Fruit fly (Drosophila melanogaster) whole organism: ENCODE measurements around the gene Tis11.

Source experiments
- CG8478 ChIP-seq: fragments of >200 bp; optimal IDR thresholded peaks from 2 replicates; lab custom pipeline; 2018; ENCODE audit warnings: inconsistent platforms
- Dll ChIP-seq: fragments of >200 bp; optimal IDR thresholded peaks from 2 replicates; lab custom pipeline; 2017
- EcR ChIP-seq, 2 experiments: fragments of >200 bp; optimal IDR thresholded peaks; 2 replicates each; lab custom pipeline; 2017; ENCODE audit warnings: missing biosample characterization in 2 of 2, missing genetic modification characterization in 2 of 2, missing genetic modification reagents in 2 of 2
- pan ChIP-seq: fragments of >200 bp; optimal IDR thresholded peaks from 2 replicates; lab custom pipeline; 2017
- psq ChIP-seq: fragments of >200 bp; optimal IDR thresholded peaks from 2 replicates; lab custom pipeline; 2017
- usp ChIP-seq: fragments of >200 bp; optimal IDR thresholded peaks from 2 replicates; lab custom pipeline; 2017; ENCODE audit warnings: missing biosample characterization, missing genetic modification characterization, mixed read lengths

Gene Tis11

DNA sequence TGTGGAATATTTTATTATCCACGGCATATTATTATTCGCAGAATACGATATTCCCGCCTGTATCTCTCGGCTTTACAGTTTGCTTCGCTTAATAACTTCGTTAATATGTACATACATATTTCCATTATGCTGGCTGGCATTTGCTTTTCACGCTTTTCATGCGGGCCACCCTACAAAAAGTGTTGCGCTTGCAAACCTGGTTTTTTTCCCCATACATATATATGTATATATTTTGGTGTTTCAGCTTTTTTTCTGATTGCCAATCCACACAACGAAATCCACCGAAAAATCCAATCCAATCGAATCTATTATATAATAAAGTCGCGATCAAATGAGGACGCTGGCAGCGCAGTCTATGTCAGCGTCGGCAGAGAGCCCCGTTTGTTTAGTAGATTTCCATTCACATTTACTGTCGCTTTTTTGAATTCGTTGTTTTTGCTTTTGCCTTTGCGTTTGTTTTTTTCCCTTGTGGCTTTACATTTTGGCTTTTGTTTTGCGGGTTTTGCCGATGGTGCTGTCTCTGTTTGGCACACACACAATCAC, 6.7 kb downstream of the Tis11 start:
- TF ChIP-seq EcR (GFP tag; optimal IDR thresholded peaks at IDR 0.05; lab: Kevin White, UChicago) (no peak), CG8478 (no peak), usp (GFP tag; lab: Kevin White, UChicago) (no peak), psq (lab: Kevin White, UChicago) (no peak), pan (lab: Kevin White, UChicago) (no peak), Dll (lab: Kevin White, UChicago) (no peak)

DNA sequence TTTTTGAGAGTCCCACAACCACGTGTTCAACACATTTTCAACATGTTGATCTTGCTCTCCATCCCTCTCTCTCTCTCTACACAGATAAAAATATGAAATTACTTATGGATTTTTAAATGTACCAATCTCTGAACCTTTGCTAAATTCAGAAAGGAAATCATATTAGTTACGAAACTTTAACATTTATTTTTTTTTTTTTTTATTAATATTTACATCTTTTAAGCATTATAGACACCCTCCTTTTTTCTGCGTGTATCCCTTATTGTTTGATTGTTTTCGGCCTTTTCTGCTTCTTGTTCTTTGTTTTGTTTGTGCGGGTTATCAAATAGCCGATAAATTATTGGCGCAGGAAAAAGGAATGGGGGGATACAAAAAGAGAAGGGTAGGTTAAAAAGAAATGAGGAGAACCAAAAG, 7.3 kb downstream of the Tis11 start:
- no peak for TF ChIP-seq EcR (GFP tag; optimal IDR thresholded peaks at IDR 0.05; lab: Kevin White, UChicago)
- no peak for TF ChIP-seq psq (lab: Kevin White, UChicago)
- TF ChIP-seq CG8478, result no peak
- TF ChIP-seq usp (GFP tag; lab: Kevin White, UChicago), result no peak

DNA sequence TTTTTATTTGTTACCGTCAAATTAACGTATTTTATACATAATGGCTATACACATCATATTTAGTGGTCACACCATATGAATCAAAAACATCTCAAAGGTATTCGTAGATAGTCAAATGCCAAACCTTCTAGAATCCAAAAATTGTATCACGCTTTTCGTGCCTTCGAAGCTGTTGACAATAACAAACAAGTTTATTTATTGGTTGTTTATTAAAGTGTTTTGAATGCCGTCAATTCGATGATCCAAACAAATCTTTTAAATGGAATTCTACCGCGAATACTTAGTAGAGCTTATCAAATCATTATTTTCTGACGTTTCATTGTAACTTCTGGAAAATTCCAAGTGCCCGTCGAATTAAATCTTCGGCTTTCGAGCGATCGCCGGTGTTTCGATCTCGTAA, 7.8 kb downstream of the Tis11 start:
- TF ChIP-seq pan (lab: Kevin White, UChicago) (no peak), Dll (lab: Kevin White, UChicago) (no peak), EcR (GFP tag; optimal IDR thresholded peaks at IDR 0.05; lab: Kevin White, UChicago) (no peak), psq (lab: Kevin White, UChicago) (no peak), CG8478 (no peak), usp (GFP tag; lab: Kevin White, UChicago) (no peak)

DNA sequence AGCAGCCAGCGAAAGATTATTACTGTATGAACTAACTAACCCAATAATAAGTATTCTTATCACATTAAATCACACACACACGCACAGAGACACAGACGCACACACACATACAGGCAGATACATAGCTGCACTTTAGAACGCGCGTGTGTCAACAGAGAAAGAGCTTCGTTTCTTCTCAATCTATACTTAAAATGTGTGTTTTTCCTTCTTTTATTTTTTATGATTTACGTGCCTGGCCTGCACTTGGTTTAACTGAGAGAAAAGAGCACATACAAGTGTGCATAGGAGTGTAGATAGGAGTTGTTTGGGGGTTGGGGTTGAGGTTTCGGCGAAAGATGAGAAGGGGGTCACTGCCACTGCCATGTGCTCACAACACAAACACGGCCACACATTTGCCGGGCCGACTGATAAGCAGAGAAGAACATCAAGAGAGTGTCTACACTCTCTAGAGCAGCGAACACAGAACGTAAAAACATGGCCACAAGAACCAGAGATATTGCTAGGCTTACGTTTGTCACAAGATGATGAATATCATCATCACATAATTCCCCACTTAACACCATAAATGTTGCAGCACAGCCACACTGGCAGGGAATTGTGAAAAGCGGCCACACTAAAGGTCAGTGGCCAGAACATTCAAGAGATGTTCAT, 8.5 kb downstream of the Tis11 start:
- TF ChIP-seq CG8478 (no peak), psq (lab: Kevin White, UChicago) (no peak), usp (GFP tag; lab: Kevin White, UChicago) (no peak), pan (lab: Kevin White, UChicago) (no peak), Dll (lab: Kevin White, UChicago) (no peak), EcR (GFP tag; optimal IDR thresholded peaks at IDR 0.05; lab: Kevin White, UChicago) (no peak)

DNA sequence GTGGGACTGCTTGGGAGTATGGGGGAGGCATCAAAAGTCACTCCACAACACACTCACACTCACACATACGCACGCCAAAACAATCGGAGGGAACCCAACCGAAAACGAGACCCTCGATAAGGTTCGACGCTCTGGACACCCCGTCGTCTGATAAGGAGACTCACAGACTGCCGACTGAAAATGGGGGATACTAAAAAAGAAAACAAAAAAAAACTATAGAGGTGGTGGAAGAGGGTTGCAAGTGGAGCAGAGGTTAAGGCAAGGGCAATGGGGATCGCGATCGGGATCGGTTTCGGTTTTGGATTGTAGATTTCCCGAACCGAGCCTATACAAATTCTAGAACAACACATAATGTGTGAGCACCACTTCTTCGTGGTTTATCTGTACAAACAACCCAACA, 9.5 kb downstream of the Tis11 start:
- no peak for TF ChIP-seq CG8478
- TF ChIP-seq psq (lab: Kevin White, UChicago), result no peak
- TF ChIP-seq pan (lab: Kevin White, UChicago), result no peak
- TF ChIP-seq usp (GFP tag; lab: Kevin White, UChicago), result no peak
- TF ChIP-seq EcR (GFP tag; optimal IDR thresholded peaks at IDR 0.05; lab: Kevin White, UChicago), result no peak
- no peak for TF ChIP-seq Dll (lab: Kevin White, UChicago)

DNA sequence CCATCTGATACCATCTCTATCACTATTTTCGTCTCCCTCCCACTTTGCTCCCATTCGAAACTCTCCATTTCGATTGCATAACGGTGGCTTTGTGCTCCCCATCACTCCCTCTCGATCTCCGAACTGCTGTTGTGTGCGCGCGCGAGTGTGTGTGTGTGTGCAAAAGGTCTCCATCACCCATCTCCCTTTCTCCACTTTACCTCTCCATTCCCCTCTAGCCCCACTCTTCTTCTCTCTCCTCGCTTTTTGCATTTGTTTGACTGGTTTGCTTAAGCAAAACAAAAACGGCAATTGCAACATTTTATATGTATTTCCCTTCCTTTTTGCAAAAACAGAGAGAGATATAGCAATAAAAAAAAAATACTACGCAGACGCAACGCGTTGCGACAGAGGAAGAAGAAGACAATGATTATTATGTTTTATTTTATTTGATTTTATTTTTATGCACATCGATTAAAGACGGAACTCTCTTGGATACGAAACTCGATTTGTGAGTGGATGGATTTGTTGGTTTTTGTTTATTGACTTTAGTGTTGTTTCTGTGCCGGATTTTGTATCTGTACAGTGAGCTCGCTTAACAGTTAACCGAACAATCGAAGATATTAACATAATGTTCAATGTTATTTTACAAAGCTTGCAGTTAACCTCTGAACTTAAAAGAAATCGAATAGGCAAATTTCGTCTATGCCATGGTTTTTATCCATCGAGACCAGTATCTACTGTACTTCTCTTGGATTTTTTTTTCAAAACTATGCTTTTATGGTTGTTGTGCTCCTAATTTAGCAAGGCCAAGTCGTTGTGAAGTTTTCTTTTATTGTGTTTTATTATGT, 10.7 kb downstream of the Tis11 start:
- TF ChIP-seq psq (lab: Kevin White, UChicago), result no peak
- no peak for TF ChIP-seq usp (GFP tag; lab: Kevin White, UChicago)
- no peak for TF ChIP-seq EcR (GFP tag; optimal IDR thresholded peaks at IDR 0.05; lab: Kevin White, UChicago)
- TF ChIP-seq Dll (lab: Kevin White, UChicago), result no peak
- TF ChIP-seq CG8478, result no peak
- TF ChIP-seq pan (lab: Kevin White, UChicago), result no peak

DNA sequence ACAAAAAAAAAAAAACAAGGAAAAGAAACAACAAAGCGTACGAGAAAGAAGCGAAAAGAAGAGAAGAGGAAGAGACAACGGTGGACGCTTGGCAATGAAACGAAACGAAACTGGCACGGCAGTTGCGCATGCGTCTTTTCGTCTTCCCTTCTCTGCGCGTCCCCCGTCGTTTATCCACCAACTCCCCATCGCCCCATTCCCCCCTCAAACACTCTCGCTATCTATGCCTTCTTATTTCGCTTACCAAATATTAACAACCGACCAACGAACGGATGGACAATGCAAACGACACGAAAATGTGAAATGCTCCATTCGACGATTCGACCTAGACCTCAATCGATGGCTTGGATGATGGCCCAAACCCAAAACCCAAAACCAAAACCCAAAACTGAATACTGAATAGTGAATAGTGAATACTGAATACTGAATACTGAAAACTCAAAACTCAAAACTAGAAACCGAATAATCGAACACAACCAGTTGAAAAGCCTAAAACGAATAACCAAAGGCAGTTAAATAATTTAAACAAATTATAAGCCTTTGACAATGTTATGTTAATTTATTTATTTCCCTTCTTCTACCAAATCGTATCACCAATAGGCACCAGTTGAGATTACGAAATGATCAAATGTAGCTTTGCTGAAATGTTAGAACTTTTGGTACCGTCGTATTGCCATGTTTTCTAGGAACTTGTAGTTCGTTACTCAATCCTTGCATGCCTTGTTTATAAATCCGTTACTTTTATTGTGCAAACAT, 11.5 kb downstream of the Tis11 start:
- TF ChIP-seq psq (lab: Kevin White, UChicago) (no peak), Dll (lab: Kevin White, UChicago) (no peak), pan (lab: Kevin White, UChicago) (no peak), CG8478 (no peak), usp (GFP tag; lab: Kevin White, UChicago) (no peak), EcR (GFP tag; optimal IDR thresholded peaks at IDR 0.05; lab: Kevin White, UChicago) (no peak)

DNA sequence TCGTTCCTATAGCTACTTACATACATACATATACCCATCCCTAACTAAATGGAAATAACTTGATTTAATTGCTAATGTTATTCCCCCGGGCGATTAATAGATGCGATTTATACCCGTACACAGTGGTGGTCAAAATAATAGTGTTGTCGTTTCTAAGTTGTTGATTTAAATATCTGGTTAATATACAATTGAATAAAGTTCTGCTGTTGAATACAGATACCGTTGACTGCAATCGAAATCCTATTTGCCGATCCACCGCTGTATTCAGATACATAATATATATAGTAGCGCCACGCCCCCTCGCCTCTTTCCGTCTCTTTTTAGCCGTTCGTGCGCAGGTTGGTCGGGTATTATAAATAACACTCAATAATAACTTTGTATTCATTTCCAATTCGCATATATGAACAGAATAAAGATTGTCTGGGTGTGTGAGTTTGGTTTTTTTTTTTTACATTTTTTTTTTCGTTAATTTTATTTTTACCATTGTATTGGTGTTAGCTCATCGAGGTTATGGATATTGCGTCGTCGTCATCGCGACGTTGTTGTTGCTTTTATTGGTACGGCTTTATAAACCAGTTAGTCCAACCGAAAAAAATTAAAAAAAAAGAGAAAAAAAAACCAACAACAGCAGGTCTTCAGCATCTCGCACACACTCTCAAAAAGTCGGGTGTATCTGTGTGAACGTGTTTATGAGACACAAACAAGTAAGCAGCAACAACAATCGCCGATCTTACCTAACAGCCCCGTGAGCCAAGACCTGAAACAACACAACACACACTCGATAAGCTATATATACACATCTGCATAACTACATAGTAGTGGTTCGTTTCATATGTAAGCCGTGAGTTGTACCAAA, 13.3 kb downstream of the Tis11 start:
- TF ChIP-seq Dll (lab: Kevin White, UChicago), result no peak

DNA sequence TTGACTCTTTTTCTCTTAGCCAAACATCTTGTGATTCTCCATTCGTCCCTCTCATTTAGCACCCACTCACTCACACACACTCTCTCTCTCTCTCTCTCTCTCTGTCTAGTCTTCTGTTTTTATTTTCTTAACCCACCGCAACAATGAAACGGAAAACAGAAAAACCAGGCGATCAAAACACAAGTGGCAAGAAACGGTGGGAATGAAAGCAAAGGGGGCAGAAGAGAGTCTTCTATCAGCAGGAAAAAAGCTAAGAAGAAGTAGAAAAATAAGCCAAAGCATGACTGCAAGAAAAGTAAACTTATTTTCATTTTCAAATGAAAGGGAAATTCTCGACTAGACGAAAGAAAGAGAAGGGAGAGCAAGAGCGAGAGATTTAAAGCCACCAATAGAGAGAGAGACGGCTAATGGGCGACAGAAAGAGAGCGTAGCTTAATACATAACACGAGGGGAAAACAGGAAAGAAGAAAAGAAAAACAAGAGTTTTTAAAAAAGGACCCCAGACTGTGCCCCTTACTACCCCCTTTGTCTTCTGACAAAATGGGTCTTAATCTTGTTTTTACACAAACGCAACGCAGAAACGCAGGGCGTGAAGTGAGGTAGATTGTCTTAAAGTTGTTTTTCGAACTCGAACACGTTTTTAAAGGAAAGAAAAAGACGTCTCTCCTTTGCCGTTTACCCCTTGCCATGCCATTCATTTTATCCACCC, 14.8 kb downstream of the Tis11 start:
- TF ChIP-seq pan (lab: Kevin White, UChicago) (no peak), psq (lab: Kevin White, UChicago) (no peak), EcR (GFP tag; optimal IDR thresholded peaks at IDR 0.05; lab: Kevin White, UChicago) (no peak), Dll (lab: Kevin White, UChicago) (no peak), usp (GFP tag; lab: Kevin White, UChicago) (no peak), CG8478 (no peak)

DNA sequence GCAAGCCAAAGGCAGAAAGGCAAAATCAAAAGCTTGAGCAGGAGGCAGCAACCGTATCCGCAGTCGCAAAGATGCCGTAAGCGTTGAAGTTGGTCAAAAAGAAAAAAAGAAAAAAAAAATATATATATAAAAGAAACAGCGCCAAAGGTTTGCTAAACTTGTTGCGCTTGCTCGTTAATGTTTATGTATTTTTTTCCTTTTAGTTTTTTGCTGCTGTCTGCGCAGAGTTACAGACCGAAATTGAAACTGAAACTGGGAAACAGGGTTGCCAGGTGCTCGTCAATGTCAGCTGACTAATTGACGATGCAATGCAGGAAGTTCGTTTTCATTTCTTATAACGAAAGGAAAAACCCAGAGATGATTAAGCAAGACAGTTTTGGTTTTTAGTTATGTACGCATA, 16.1 kb downstream of the Tis11 start:
- TF ChIP-seq psq (lab: Kevin White, UChicago) (no peak), CG8478 (no peak), EcR (GFP tag; optimal IDR thresholded peaks at IDR 0.05; lab: Kevin White, UChicago) (no peak), Dll (lab: Kevin White, UChicago) (no peak)
